Fruit fly (Drosophila melanogaster) whole organism, embryonic: ENCODE measurements around the gene vers.

Experiments
- Awh ChIP-seq: fragments of 200-800 bp; sonication (Bioruptor generic); IDR thresholded peaks from 2 replicates; pipeline ENCODE4, ENCODE4 v1.3.6; 2022; ENCODE audit warnings: missing biosample characterization, missing genetic modification characterization
- Bdp1 ChIP-seq: fragments of 200-800 bp; sonication (Bioruptor generic); optimal IDR thresholded peaks from 3 replicates; lab custom pipeline; 2016; ENCODE audit warnings: missing biosample characterization, missing genetic modification characterization
- CG10209 ChIP-seq: fragments of 200-800 bp; sonication (Bioruptor generic); optimal IDR thresholded peaks from 3 replicates; lab custom pipeline; 2017; ENCODE audit warnings: missing biosample characterization, mild to moderate bottlenecking, missing genetic modification characterization, missing genetic modification reagents
- CG12391 ChIP-seq: fragments of 200-800 bp; sonication (Bioruptor generic); optimal IDR thresholded peaks from 3 replicates; lab custom pipeline; 2018; ENCODE audit warnings: missing biosample characterization, mild to moderate bottlenecking, missing genetic modification characterization, moderate library complexity
- CG12659 ChIP-seq: fragments of 200-800 bp; sonication (Bioruptor generic); optimal IDR thresholded peaks from 3 replicates; lab custom pipeline; 2017; ENCODE audit warnings: mild to moderate bottlenecking, missing biosample characterization, missing genetic modification reagents, missing genetic modification characterization
- CG13894 ChIP-seq: fragments of 200-800 bp; sonication (Bioruptor generic); optimal IDR thresholded peaks from 3 replicates; lab custom pipeline; 2018; ENCODE audit warnings: missing biosample characterization, mild to moderate bottlenecking, missing genetic modification characterization, moderate library complexity
- CG15479 ChIP-seq: fragments of 200-800 bp; sonication (Bioruptor generic); optimal IDR thresholded peaks from 3 replicates; lab custom pipeline; 2019; ENCODE audit warnings: missing biosample characterization, mild to moderate bottlenecking, missing genetic modification characterization, moderate library complexity
- CG17612 ChIP-seq: fragments of 200-800 bp; sonication (Bioruptor generic); IDR thresholded peaks from 2 replicates; pipeline ENCODE4 v1.3.6; 2022; ENCODE audit warnings: missing biosample characterization, missing genetic modification characterization
- CG1792 ChIP-seq: fragments of 200-800 bp; sonication (Bioruptor generic); optimal IDR thresholded peaks from 2 replicates; lab custom pipeline; 2016; ENCODE audit warnings: missing biosample characterization, missing genetic modification characterization
- CG2199 ChIP-seq: fragments of 200-800 bp; sonication (Bioruptor generic); IDR thresholded peaks from 3 replicates; pipeline ENCODE4 v1.3.6; 2022; ENCODE audit warnings: missing biosample characterization, missing genetic modification characterization
- CG2889 ChIP-seq: fragments of 200-800 bp; sonication (Bioruptor generic); IDR thresholded peaks from 3 replicates; pipeline ENCODE4 v1.3.6; 2022; ENCODE audit warnings: missing biosample characterization, missing genetic modification characterization
- CG3281 ChIP-seq: fragments of 200-800 bp; sonication (Bioruptor generic); optimal IDR thresholded peaks from 3 replicates; lab custom pipeline; 2017; ENCODE audit warnings: missing biosample characterization, mild to moderate bottlenecking, missing genetic modification characterization
- CG4360 ChIP-seq: fragments of 200-800 bp; sonication (Bioruptor generic); IDR thresholded peaks from 2 replicates; pipeline ENCODE4 v1.3.6; 2022; ENCODE audit warnings: missing biosample characterization, missing genetic modification characterization
- CG4820 ChIP-seq: fragments of 200-800 bp; sonication (Bioruptor generic); optimal IDR thresholded peaks from 3 replicates; lab custom pipeline; 2016; ENCODE audit warnings: missing biosample characterization, missing genetic modification characterization
- CG8281 ChIP-seq: fragments of 200-800 bp; sonication (Bioruptor generic); optimal IDR thresholded peaks from 2 replicates; lab custom pipeline; 2018; ENCODE audit warnings: missing biosample characterization, mild to moderate bottlenecking, missing genetic modification characterization, moderate library complexity
- CG8765 ChIP-seq: fragments of 200-800 bp; sonication (Bioruptor generic); IDR thresholded peaks from 2 replicates; pipeline ENCODE4 v1.3.6; 2022; ENCODE audit warnings: missing biosample characterization, missing genetic modification characterization
- CG9437 ChIP-seq: fragments of 200-800 bp; sonication (Bioruptor generic); optimal IDR thresholded peaks from 2 replicates; lab custom pipeline; 2018; ENCODE audit warnings: missing biosample characterization, mild to moderate bottlenecking, missing genetic modification characterization
- CG9876 ChIP-seq: fragments of 200-800 bp; sonication (Bioruptor generic); optimal IDR thresholded peaks from 2 replicates; lab custom pipeline; 2016; ENCODE audit warnings: missing biosample characterization, missing genetic modification characterization
- D ChIP-seq, 2 experiments: fragments of 200-800 bp in 1 of 2; fragments of >200 bp in 1 of 2; sonication (Bioruptor generic) in 1 of 2; optimal IDR thresholded peaks; 2 replicates in 1 of 2; 3 replicates in 1 of 2; lab custom pipeline; 2017; ENCODE audit warnings: mild to moderate bottlenecking in 1 of 2, missing biosample characterization in 1 of 2, missing genetic modification characterization in 1 of 2, missing genetic modification reagents in 1 of 2
- Dll ChIP-seq: fragments of 200-800 bp; sonication (Bioruptor generic); IDR thresholded peaks from 4 replicates; pipeline ENCODE4 v1.3.6; 2022; ENCODE audit warnings: missing biosample characterization, missing genetic modification characterization; ENCODE audit not compliant: partially characterized antibody
- Doc3 ChIP-seq: fragments of 200-800 bp; sonication (Bioruptor generic); IDR thresholded peaks from 3 replicates; pipeline ENCODE4 v1.3.6; 2022; ENCODE audit warnings: missing biosample characterization, missing genetic modification characterization; ENCODE audit not compliant: partially characterized antibody
- ERR ChIP-seq: fragments of 200-800 bp; sonication (Bioruptor generic); optimal IDR thresholded peaks from 2 replicates; lab custom pipeline; 2016; ENCODE audit warnings: missing biosample characterization, missing genetic modification characterization
- Hey ChIP-seq: fragments of 200-800 bp; sonication (Bioruptor generic); optimal IDR thresholded peaks from 3 replicates; lab custom pipeline; 2018; ENCODE audit warnings: missing biosample characterization, mild to moderate bottlenecking, missing genetic modification characterization
- Med ChIP-seq: fragments of 200-800 bp; sonication (Bioruptor generic); peaks from one replicate; lab custom pipeline; 2016; ENCODE audit warnings: missing biosample characterization, missing genetic modification characterization, mild to moderate bottlenecking, inconsistent platforms, moderate library complexity
- NC2β ChIP-seq: fragments of 200-800 bp; sonication (Bioruptor generic); optimal IDR thresholded peaks from 2 replicates; lab custom pipeline; 2016; ENCODE audit warnings: missing biosample characterization, missing genetic modification characterization
- PHDP ChIP-seq: fragments of 200-800 bp; sonication (Bioruptor generic); optimal IDR thresholded peaks from 3 replicates; lab custom pipeline; 2018; ENCODE audit warnings: missing biosample characterization, mild to moderate bottlenecking, missing genetic modification characterization, moderate library complexity
- Side ChIP-seq: fragments of 200-800 bp; sonication (Bioruptor generic); optimal IDR thresholded peaks from 2 replicates; lab custom pipeline; 2016; ENCODE audit warnings: missing biosample characterization, missing genetic modification characterization
- Six4 ChIP-seq: fragments of 200-800 bp; sonication (Bioruptor generic); optimal IDR thresholded peaks from 2 replicates; lab custom pipeline; 2016; ENCODE audit warnings: missing biosample characterization, missing genetic modification characterization
- Usf ChIP-seq: fragments of 200-800 bp; sonication (Bioruptor generic); optimal IDR thresholded peaks from 2 replicates; lab custom pipeline; 2017; ENCODE audit warnings: missing genotype, missing biosample characterization, missing genetic modification characterization
- ci ChIP-seq: fragments of 200-800 bp; sonication (Bioruptor generic); IDR thresholded peaks from 3 replicates; pipeline ENCODE4 v1.3.6; 2022; ENCODE audit warnings: missing biosample characterization, missing genetic modification characterization
- dmrt11E ChIP-seq: fragments of 200-800 bp; sonication (Bioruptor generic); optimal IDR thresholded peaks from 3 replicates; lab custom pipeline; 2018; ENCODE audit warnings: missing biosample characterization, mild to moderate bottlenecking, missing genetic modification characterization, moderate library complexity
- exex ChIP-seq: fragments of 200-800 bp; sonication (Bioruptor generic); optimal IDR thresholded peaks from 4 replicates; lab custom pipeline; 2018; ENCODE audit warnings: missing biosample characterization, mild to moderate bottlenecking, missing genetic modification characterization, moderate library complexity
- gsb-n ChIP-seq: fragments of 200-800 bp; sonication (Bioruptor generic); optimal IDR thresholded peaks from 3 replicates; lab custom pipeline; 2018; ENCODE audit warnings: missing biosample characterization, mild to moderate bottlenecking, missing genetic modification characterization
- insv ChIP-seq, 2 experiments: fragments of 200-800 bp; sonication (Bioruptor generic); optimal IDR thresholded peaks; 3 replicates each; lab custom pipeline; 2016 to 2018; ENCODE audit warnings: missing biosample characterization in 2 of 2, missing genetic modification characterization in 2 of 2
- kni ChIP-seq: fragments of 200-800 bp; sonication (Bioruptor generic); optimal IDR thresholded peaks from 3 replicates; lab custom pipeline; 2017; ENCODE audit warnings: mild to moderate bottlenecking, missing biosample characterization, missing genetic modification reagents, missing genetic modification characterization
- nerfin-1 ChIP-seq: fragments of 200-800 bp; sonication (Bioruptor generic); optimal IDR thresholded peaks from 3 replicates; lab custom pipeline; 2019; ENCODE audit warnings: missing biosample characterization, mild to moderate bottlenecking, missing genetic modification characterization, moderate library complexity
- nerfin-2 ChIP-seq: fragments of 200-800 bp; sonication (Bioruptor generic); IDR thresholded peaks from 2 replicates; pipeline ENCODE4 v1.3.6; 2022; ENCODE audit warnings: missing biosample characterization, missing genetic modification characterization; ENCODE audit not compliant: partially characterized antibody
- oc ChIP-seq: fragments of 200-800 bp; sonication (Bioruptor generic); optimal IDR thresholded peaks from 2 replicates; lab custom pipeline; 2018; ENCODE audit warnings: missing biosample characterization, mild to moderate bottlenecking, missing genetic modification characterization, moderate library complexity
- org-1 ChIP-seq: fragments of 200-800 bp; sonication (Bioruptor generic); optimal IDR thresholded peaks from 2 replicates; lab custom pipeline; 2017; ENCODE audit warnings: missing biosample characterization, missing genetic modification characterization
- otp ChIP-seq: fragments of 200-800 bp; sonication (Bioruptor generic); IDR thresholded peaks from 3 replicates; pipeline ENCODE4, ENCODE4 v1.3.6; 2022; ENCODE audit warnings: missing biosample characterization, missing genetic modification characterization
- pho ChIP-seq: fragments of 200-800 bp; sonication (Bioruptor generic); optimal IDR thresholded peaks from 2 replicates; lab custom pipeline; 2016; ENCODE audit warnings: missing biosample characterization, missing genetic modification characterization
- salm ChIP-seq: fragments of 200-800 bp; sonication (Bioruptor generic); optimal IDR thresholded peaks from 2 replicates; lab custom pipeline; 2018; ENCODE audit warnings: missing biosample characterization, mild to moderate bottlenecking, missing genetic modification characterization
- tio ChIP-seq: fragments of 200-800 bp; sonication (Bioruptor generic); optimal IDR thresholded peaks from 2 replicates; lab custom pipeline; 2017; ENCODE audit warnings: missing biosample characterization, missing genetic modification characterization, inconsistent platforms
- tll ChIP-seq, 2 experiments: fragments of 200-800 bp in 1 of 2; fragments of >200 bp in 1 of 2; sonication (Bioruptor generic) in 1 of 2; optimal IDR thresholded peaks; 2 replicates each; lab custom pipeline; 2017 to 2019; ENCODE audit warnings: missing biosample characterization in 2 of 2, missing genetic modification characterization in 2 of 2, mild to moderate bottlenecking in 1 of 2, moderate library complexity in 1 of 2
- twi ChIP-seq: fragments of 200-800 bp; optimal IDR thresholded peaks from 2 replicates; lab custom pipeline; 2019; ENCODE audit warnings: missing biosample characterization, mild to moderate bottlenecking, missing genetic modification characterization, moderate library complexity
- vvl ChIP-seq: fragments of 200-800 bp; sonication (Bioruptor generic); IDR thresholded peaks from 2 replicates; pipeline ENCODE4 v1.3.6; 2022; ENCODE audit warnings: missing biosample characterization, missing genetic modification characterization
- zen ChIP-seq: fragments of 200-800 bp; sonication (Bioruptor generic); optimal IDR thresholded peaks from 3 replicates; lab custom pipeline; 2018; ENCODE audit warnings: missing biosample characterization, mild to moderate bottlenecking, missing genetic modification characterization, moderate library complexity

vers gene

DNA sequence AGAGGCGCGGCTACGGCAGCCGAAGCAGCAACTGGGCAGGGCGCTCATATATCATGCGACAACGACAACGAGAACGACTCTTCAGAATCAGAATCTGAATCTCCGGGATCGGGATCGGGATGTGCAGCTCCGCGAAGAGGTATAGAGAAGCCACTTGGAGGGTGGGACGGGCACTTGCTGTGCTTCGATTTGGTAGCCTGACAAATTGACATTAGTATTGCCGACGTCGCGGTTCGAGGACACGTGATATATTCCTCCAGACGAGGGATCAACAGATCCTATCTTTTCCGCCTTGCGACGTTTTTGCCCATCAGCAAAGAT lies 33.4 kb upstream of the vers start (continued):
- TF ChIP-seq CG9437 (GFP tag; lab: Kevin White, UChicago) (no peak), CG9876 (GFP tag; lab: Kevin White, UChicago) (peak; percentile 14), CG8281 (no peak), Med (GFP tag; lab: Kevin White, UChicago) (peak; percentile 85), ci (no peak; the same call in 2 of the 3 replicates)

- TF ChIP-seq CG12659 (GFP tag; lab: Kevin White, UChicago) (no peak), CG13894 (tag; lab: Kevin White, UChicago) (peak; percentile 31), CG2889 (GFP tag; lab: Robert Waterston, UW) (no peak), ERR (GFP tag; lab: Kevin White, UChicago) (no peak), PHDP (tag; lab: Kevin White, UChicago) (no peak), CG15479 (GFP tag; lab: Kevin White, UChicago) (peak; percentile 66), CG8765 (no peak), Bdp1 (GFP tag; lab: Kevin White, UChicago) (no peak), NC2β (GFP tag; lab: Kevin White, UChicago) (no peak), CG2199 (GFP tag; lab: Robert Waterston, UW) (0 out of 3 replicates have a peak, but pooled peaks have one; percentile 17), twi (tag; lab: Kevin White, UChicago) (peak; percentile 34), Hey (tag; lab: Kevin White, UChicago) (no peak), zen (tag; lab: Kevin White, UChicago) (peak; percentile 27), pho (GFP tag; lab: Kevin White, UChicago) (no peak), tll (GFP tag; optimal IDR thresholded peaks at IDR 0.05; lab: Kevin White, UChicago) (peak in 1 of 2 experiments; percentile 96), otp (GFP tag; lab: Robert Waterston, UW) (no peak), exex (tag; lab: Kevin White, UChicago) (no peak), kni (GFP tag; lab: Kevin White, UChicago) (peak; percentile 33), nerfin-2 (GFP tag; lab: Robert Waterston, UW) (no peak), vvl (GFP tag; lab: Robert Waterston, UW) (peak; percentile 54; the same call in 1 of the 2 replicates), CG12391 (no peak), CG1792 (GFP tag; lab: Kevin White, UChicago) (no peak), CG4360 (GFP tag; lab: Robert Waterston, UW) (no peak), gsb-n (tag; lab: Kevin White, UChicago) (peak; percentile 16), dmrt11E (peak; percentile 2), D (optimal IDR thresholded peaks at IDR 0.05; lab: Kevin White, UChicago) (peak; percentile 70), D (GFP tag; optimal IDR thresholded peaks at IDR 0.05; lab: Kevin White, UChicago) (no peak)
Observed at dm6 chr3L:12083092-12083680, 32.7 kb upstream of the vers start.

DNA sequence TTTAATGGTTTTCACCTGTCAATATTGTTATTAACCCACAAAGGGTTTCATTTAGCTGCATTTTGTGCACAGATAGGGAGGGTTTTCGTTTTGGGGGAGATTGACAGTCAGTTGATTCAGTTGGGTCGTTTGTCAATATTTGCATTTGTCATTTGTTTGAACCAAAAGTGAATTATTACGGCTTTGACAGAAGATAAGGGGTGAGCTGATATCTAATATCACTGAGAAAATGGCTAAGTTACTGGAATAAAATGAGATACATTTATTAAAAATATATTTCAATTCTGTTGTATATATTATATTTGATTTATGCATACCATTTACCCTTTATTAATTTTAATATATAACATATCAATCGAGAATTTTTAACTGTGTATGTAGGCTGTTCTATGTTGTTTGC lies 32.0 kb upstream of the vers start:
- peak; percentile 40 for TF ChIP-seq CG4820 (GFP tag; lab: Kevin White, UChicago)
- TF ChIP-seq Usf (GFP tag; lab: Kevin White, UChicago): no peak
- TF ChIP-seq salm (tag; lab: Kevin White, UChicago): peak; percentile 59
- TF ChIP-seq insv (GFP tag; optimal IDR thresholded peaks at IDR 0.05; lab: Kevin White, UChicago): peak in 1 of 2 experiments; percentile 8
- no peak for TF ChIP-seq Dll (GFP tag; lab: Robert Waterston, UW)
- TF ChIP-seq CG10209 (GFP tag; lab: Kevin White, UChicago): peak; percentile 69
- TF ChIP-seq CG17612 (GFP tag; lab: Robert Waterston, UW): no peak
- peak; percentile 37 for TF ChIP-seq org-1 (GFP tag; lab: Kevin White, UChicago)
- peak; percentile 23 for TF ChIP-seq Six4 (GFP tag; lab: Kevin White, UChicago)
- peak; percentile 48 for TF ChIP-seq CG3281
- TF ChIP-seq nerfin-1 (tag; lab: Kevin White, UChicago): peak; percentile 73
- peak; percentile 3 for TF ChIP-seq tio (GFP tag; lab: Kevin White, UChicago)
- no peak for TF ChIP-seq Side (GFP tag; lab: Kevin White, UChicago)
- TF ChIP-seq Bdp1 (GFP tag; lab: Kevin White, UChicago): peak; percentile 3
- TF ChIP-seq Doc3 (GFP tag; lab: Robert Waterston, UW): no peak
- peak; percentile 59; the same call in 1 of the 2 replicates for TF ChIP-seq Awh (GFP tag; lab: Robert Waterston, UW)
- TF ChIP-seq oc: peak; percentile 12
